Fruit fly (Drosophila melanogaster) Kc167 (cell line): ENCODE measurements around the gene CG5500.

ENCODE experiments used
- Myc ChIP-seq: fragments of >200 bp; optimal IDR thresholded peaks from 2 replicates; lab custom pipeline; 2017; ENCODE audit warnings: missing external identifiers
- Sin3A ChIP-seq: fragments of >200 bp; optimal IDR thresholded peaks from 2 replicates; lab custom pipeline; 2018; ENCODE audit warnings: missing external identifiers
- h ChIP-seq: fragments of >200 bp; optimal IDR thresholded peaks from 3 replicates; lab custom pipeline; 2018; ENCODE audit warnings: missing external identifiers
- insv ChIP-seq: fragments of >200 bp; optimal IDR thresholded peaks from 3 replicates; lab custom pipeline; 2018; ENCODE audit warnings: missing external identifiers
- psq ChIP-seq: fragments of >200 bp; optimal IDR thresholded peaks from 2 replicates; lab custom pipeline; 2017; ENCODE audit warnings: missing external identifiers
- ttk ChIP-seq: sonication (Bioruptor generic); optimal IDR thresholded peaks from 2 replicates; lab custom pipeline; 2017; ENCODE audit warnings: missing external identifiers

DNA sequence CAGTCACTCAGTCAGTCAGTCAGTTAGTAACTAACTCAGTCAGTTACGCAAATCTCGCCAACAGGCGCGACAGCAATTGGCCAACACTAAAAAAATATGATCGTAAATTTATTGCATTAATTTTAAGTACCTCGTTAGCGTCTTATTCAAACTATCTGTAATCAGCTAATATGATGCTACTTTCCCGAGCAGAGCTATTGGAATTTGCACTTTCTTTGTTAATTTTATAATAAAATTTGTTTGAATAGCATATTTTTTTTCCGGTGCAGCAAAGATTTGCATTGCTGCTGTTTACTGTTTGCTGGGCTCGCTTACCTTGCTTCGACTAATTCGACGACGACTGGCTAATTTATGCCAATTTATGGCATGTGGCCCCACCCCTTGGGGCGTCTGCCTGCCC is 13.7 kb downstream of the CG5500 start:
- TF ChIP-seq insv (lab: Kevin White, UChicago) (no peak), Sin3A (lab: Kevin White, UChicago) (no peak), psq (lab: Kevin White, UChicago) (no peak), h (lab: Kevin White, UChicago) (no peak), ttk (lab: Kevin White, UChicago) (no peak), Myc (lab: Kevin White, UChicago) (no peak)
